Worm (Caenorhabditis elegans) whole organism, L1 larva: ENCODE measurements around the gene sqv-8.

Experiments
- alr-1 ChIP-seq: fragments of 200-800 bp; sonication (Bioruptor generic); optimal IDR thresholded peaks from 2 replicates; lab custom pipeline; 2018; ENCODE audit warnings: borderline replicate concordance, mild to moderate bottlenecking, missing genetic modification characterization, missing compliant biosample characterization
- ceh-8 ChIP-seq: fragments of 200-800 bp; sonication (Bioruptor generic); optimal IDR thresholded peaks from 2 replicates; lab custom pipeline; 2018; ENCODE audit warnings: mild to moderate bottlenecking, missing genetic modification characterization, moderate library complexity, missing compliant biosample characterization
- ces-1 ChIP-seq: fragments of 150-350 bp; optimal IDR thresholded peaks from 2 replicates; lab custom pipeline; 2014; ENCODE audit warnings: missing biosample characterization, missing genetic modification reagents, missing genetic modification characterization
- egl-13 ChIP-seq: sonication (generic microtip); optimal IDR thresholded peaks from 2 replicates; lab custom pipeline; 2016; ENCODE audit warnings: missing genotype, missing genetic modification reagents, missing genetic modification characterization, missing compliant biosample characterization
- fkh-10 ChIP-seq: sonication (generic microtip); optimal IDR thresholded peaks from 2 replicates; lab custom pipeline; 2017; ENCODE audit warnings: missing biosample characterization, missing genetic modification reagents, missing genetic modification characterization
- hpl-2 ChIP-seq: fragments of 150-350 bp; optimal IDR thresholded peaks from 2 replicates; lab custom pipeline; 2014; ENCODE audit warnings: missing biosample characterization, missing genetic modification reagents, missing genetic modification characterization
- irx-1 ChIP-seq: sonication (generic microtip); optimal IDR thresholded peaks from 2 replicates; lab custom pipeline; 2016; ENCODE audit warnings: missing genetic modification characterization, missing compliant biosample characterization
- isw-1 ChIP-seq: fragments of 200-800 bp; sonication (Bioruptor generic); IDR thresholded peaks from 2 replicates; pipeline ENCODE4 v1.3.6; 2022; ENCODE audit warnings: missing genetic modification characterization, missing compliant biosample characterization
- lin-14 ChIP-seq: fragments of 200-800 bp; sonication (Bioruptor generic); optimal IDR thresholded peaks from 2 replicates; lab custom pipeline; 2018; ENCODE audit warnings: mild to moderate bottlenecking, missing genetic modification characterization, moderate library complexity, missing compliant biosample characterization
- lin-15B ChIP-seq: fragments of 150-350 bp; sonication (generic microtip); optimal IDR thresholded peaks from 3 replicates; lab custom pipeline; 2014; ENCODE audit warnings: missing biosample characterization, missing genetic modification characterization
- lsy-2 ChIP-seq, 2 experiments: fragments of 150-350 bp; optimal IDR thresholded peaks; 2 replicates each; lab custom pipeline; 2014; ENCODE audit warnings: missing biosample characterization in 2 of 2, missing genetic modification characterization in 2 of 2
- mab-9 ChIP-seq: fragments of 200-800 bp; sonication (Bioruptor generic); IDR thresholded peaks from 2 replicates; pipeline ENCODE4 v1.3.6; 2022; ENCODE audit warnings: missing genetic modification reagents, missing genetic modification characterization, missing compliant biosample characterization
- mdl-1 ChIP-seq, 2 experiments: fragments of 150-350 bp; optimal IDR thresholded peaks; 2 replicates each; lab custom pipeline; 2014 to 2017; ENCODE audit warnings: missing biosample characterization in 2 of 2, missing genetic modification characterization in 2 of 2, inconsistent platforms in 1 of 2
- mef-2 ChIP-seq: fragments of 150-350 bp; optimal IDR thresholded peaks from 2 replicates; lab custom pipeline; 2014; ENCODE audit warnings: missing biosample characterization, missing genetic modification characterization
- nhr-19 ChIP-seq: fragments of 200-800 bp; sonication (Bioruptor generic); conservative IDR thresholded peaks from 2 replicates; pipeline ENCODE4 v1.3.6; 2022; ENCODE audit warnings: missing genetic modification characterization, missing compliant biosample characterization
- nhr-47 ChIP-seq: sonication (generic microtip); optimal IDR thresholded peaks from 2 replicates; lab custom pipeline; 2016; ENCODE audit warnings: mild to moderate bottlenecking, missing genetic modification characterization, moderate library complexity, missing compliant biosample characterization
- nhr-71 ChIP-seq: sonication (generic microtip); optimal IDR thresholded peaks from 2 replicates; lab custom pipeline; 2016; ENCODE audit warnings: mild to moderate bottlenecking, missing genetic modification characterization, moderate library complexity, missing compliant biosample characterization
- unc-62 ChIP-seq: fragments of 150-350 bp; optimal IDR thresholded peaks from 2 replicates; lab custom pipeline; 2014; ENCODE audit warnings: missing biosample characterization, missing genetic modification reagents, missing genetic modification characterization
- unc-86 ChIP-seq: sonication (generic microtip); optimal IDR thresholded peaks from 2 replicates; lab custom pipeline; 2016; ENCODE audit warnings: missing genetic modification characterization, missing compliant biosample characterization
- xbp-1 ChIP-seq: sonication (generic microtip); optimal IDR thresholded peaks from 2 replicates; lab custom pipeline; 2016; ENCODE audit warnings: missing genetic modification characterization, missing compliant biosample characterization

The sqv-8 gene

ce11 chrII:9690067-9690632 is 43.4 kb downstream of the sqv-8 start:
- TF ChIP-seq irx-1 (tag; lab: Kevin White, UChicago) (peak; percentile 9), mab-9 (GFP tag; lab: Robert Waterston, UW) (no peak), ceh-8 (GFP tag; lab: Kevin White, UChicago) (peak; percentile 96), fkh-10 (peak; percentile 98), egl-13 (tag; lab: Kevin White, UChicago) (peak; percentile 7), unc-86 (tag; lab: Kevin White, UChicago) (peak; percentile 39), lin-14 (peak; percentile 79), isw-1 (GFP tag; lab: Robert Waterston, UW) (no peak), nhr-47 (tag; lab: Kevin White, UChicago) (peak; percentile 24), ces-1 (GFP tag; lab: Kevin White, UChicago) (peak; percentile 18), hpl-2 (GFP tag; lab: Kevin White, UChicago) (no peak), alr-1 (no peak), nhr-71 (tag; lab: Kevin White, UChicago) (peak; percentile 28), lsy-2 (tag; optimal IDR thresholded peaks at IDR 0.05; lab: Kevin White, UChicago) (peak in 1 of 2 experiments; percentile 30), lin-15B (no peak)

ce11 chrII:9691839-9692238 is 45.1 kb downstream of the sqv-8 start, which contains the start of gene nlp-11:
nlp-11 (minus strand) TSS chrII:9691939.
- TF ChIP-seq mdl-1 (tag; optimal IDR thresholded peaks at IDR 0.05; lab: Kevin White, UChicago) (no peak), xbp-1 (no peak), mef-2 (tag; lab: Kevin White, UChicago) (no peak)

- peak; percentile 43 for TF ChIP-seq fkh-10
- TF ChIP-seq unc-62 = no peak
- TF ChIP-seq nhr-19 (GFP tag; lab: Robert Waterston, UW) = no peak
- peak; percentile 46 for TF ChIP-seq lin-14
Observed at ce11 chrII:9695942-9696341, 49.2 kb downstream of the sqv-8 start.
